ENCODE assay signal across 4 fruit fly cellular contexts in the genomic region with DNA sequence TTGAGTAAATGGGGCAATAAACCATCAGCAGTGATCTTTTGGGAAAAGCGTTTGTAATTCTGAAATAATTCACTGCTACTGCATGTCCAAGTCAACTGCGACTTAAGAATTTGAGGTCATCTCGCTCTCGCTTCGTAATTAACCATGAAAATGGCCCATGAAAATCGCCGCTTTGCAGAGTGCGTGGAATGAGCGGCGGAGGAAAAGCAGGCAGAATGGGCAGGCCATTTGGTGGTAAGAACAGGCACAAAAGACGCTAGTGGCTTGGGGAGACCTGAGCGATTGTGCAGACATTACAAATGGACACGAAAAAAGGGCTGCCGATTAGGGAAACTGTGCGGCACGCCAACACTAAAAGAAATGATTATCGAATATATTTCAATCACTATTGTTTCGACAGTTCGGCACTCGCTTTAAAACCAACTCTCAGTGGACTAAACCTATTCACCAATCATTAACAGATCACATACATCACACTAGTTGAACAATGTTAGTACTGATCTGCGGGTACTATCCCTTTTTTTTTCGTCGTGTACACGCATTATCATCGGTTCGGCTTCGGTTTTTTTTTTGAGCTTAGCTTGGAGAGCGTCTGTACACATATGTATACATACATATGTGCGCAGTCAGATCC.
TF ChIP-seq lines count a peak whose summit lies in the region.

No protein-coding gene starts in this region.

- no peak for TF ChIP-seq CTCF in whole organism, embryonic (GFP tag; optimal IDR thresholded peaks at IDR 0.05; lab: Kevin White, UChicago)

TF ChIP-seq in whole organism, embryonic, 481 proteins besides CTCF, POLR2A, EP300 and RAD21 (continues in another document):
- TF ChIP-seq Hmx (GFP tag; optimal IDR thresholded peaks at IDR 0.05; lab: Kevin White, UChicago) (no peak), CG8388 (GFP tag; optimal IDR thresholded peaks at IDR 0.05; lab: Kevin White, UChicago) (peak; percentile 55), CG10209 (GFP tag; optimal IDR thresholded peaks at IDR 0.05; lab: Kevin White, UChicago) (peak; percentile 12), Spps (tag; optimal IDR thresholded peaks at IDR 0.05; lab: Kevin White, UChicago) (peak; percentile 15), ems (GFP tag; optimal IDR thresholded peaks at IDR 0.05; lab: Kevin White, UChicago) (peak; percentile 28), CG15601 (tag; optimal IDR thresholded peaks at IDR 0.05; lab: Kevin White, UChicago) (peak; percentile 14), CG10267 (tag; optimal IDR thresholded peaks at IDR 0.05; lab: Kevin White, UChicago) (peak; percentile 48), fd96Cb (tag; optimal IDR thresholded peaks at IDR 0.05; lab: Kevin White, UChicago) (peak; percentile 41), tgo (GFP tag; IDR thresholded peaks at IDR 0.05; lab: Robert Waterston, UW) (no peak), CG33213 (GFP tag; optimal IDR thresholded peaks at IDR 0.05; lab: Kevin White, UChicago) (peak; percentile 8), tap (tag; optimal IDR thresholded peaks at IDR 0.05; lab: Kevin White, UChicago) (no peak), bsh (GFP tag; optimal IDR thresholded peaks at IDR 0.05; lab: Kevin White, UChicago) (peak in 1 of 2 experiments; percentile 68), CG2678 (tag; optimal IDR thresholded peaks at IDR 0.05; lab: Kevin White, UChicago) (peak; percentile 38), Jarid2 (GFP tag; optimal IDR thresholded peaks at IDR 0.05; lab: Kevin White, UChicago) (peak; percentile 18), HLH54F (GFP tag; optimal IDR thresholded peaks at IDR 0.05; lab: Kevin White, UChicago) (no peak), ind (GFP tag; optimal IDR thresholded peaks at IDR 0.05; lab: Kevin White, UChicago) (peak; percentile 33), dysf (GFP tag; IDR thresholded peaks at IDR 0.05; lab: Robert Waterston, UW) (peak; percentile 34; the same call in 1 of the 3 replicates), Antp (GFP tag; optimal IDR thresholded peaks at IDR 0.05; lab: Kevin White, UChicago) (peak; percentile 30), Xbp1 (GFP tag; optimal IDR thresholded peaks at IDR 0.05; lab: Kevin White, UChicago) (peak; percentile 52), Elba2 (GFP tag; optimal IDR thresholded peaks at IDR 0.05; lab: Kevin White, UChicago) (no peak)

TF ChIP-seq in whole organism, prepupa, 60 proteins besides CTCF, POLR2A, EP300 and RAD21 (continues in another document):
- TF ChIP-seq CG6792 (GFP tag; optimal IDR thresholded peaks at IDR 0.05; lab: Kevin White, UChicago), result peak; percentile 3
- TF ChIP-seq dsx (GFP tag; optimal IDR thresholded peaks at IDR 0.05; lab: Kevin White, UChicago; ENCODE audit: poor library complexity, severe bottlenecking), result no peak
- no peak for TF ChIP-seq CG34406 (GFP tag; optimal IDR thresholded peaks at IDR 0.05; lab: Kevin White, UChicago)
- TF ChIP-seq net (GFP tag; optimal IDR thresholded peaks at IDR 0.05; lab: Kevin White, UChicago), result no peak
- TF ChIP-seq CG10631 (GFP tag; optimal IDR thresholded peaks at IDR 0.05; lab: Kevin White, UChicago), result peak; percentile 10
- TF ChIP-seq CG10669 (GFP tag; optimal IDR thresholded peaks at IDR 0.05; lab: Kevin White, UChicago), result peak; percentile 7
- TF ChIP-seq CG7368 (GFP tag; optimal IDR thresholded peaks at IDR 0.05; lab: Kevin White, UChicago), result no peak
- TF ChIP-seq CG16779 (tag; optimal IDR thresholded peaks at IDR 0.05; lab: Kevin White, UChicago), result no peak
- peak; percentile 19 for TF ChIP-seq CG3919 (GFP tag; optimal IDR thresholded peaks at IDR 0.05; lab: Kevin White, UChicago)
- TF ChIP-seq esn (GFP tag; optimal IDR thresholded peaks at IDR 0.05; lab: Kevin White, UChicago), result peak; percentile 18
- peak; percentile 13 for TF ChIP-seq Met (GFP tag; optimal IDR thresholded peaks at IDR 0.05; lab: Kevin White, UChicago)
- no peak for TF ChIP-seq CG11762 (GFP tag; optimal IDR thresholded peaks at IDR 0.05; lab: Kevin White, UChicago; ENCODE audit: insufficient read depth)
- TF ChIP-seq Sox15 (GFP tag; optimal IDR thresholded peaks at IDR 0.05; lab: Kevin White, UChicago), result no peak
- 0 out of 3 replicates have a peak, but pooled peaks have one; percentile 31 for TF ChIP-seq CG6163 (GFP tag; IDR thresholded peaks at IDR 0.05; lab: Robert Waterston, UW)
- no peak for TF ChIP-seq Smox (GFP tag; optimal IDR thresholded peaks at IDR 0.05; lab: Kevin White, UChicago)
- TF ChIP-seq Eip75B (GFP tag; optimal IDR thresholded peaks at IDR 0.05; lab: Kevin White, UChicago), result peak; percentile 0
- TF ChIP-seq OdsH (GFP tag; optimal IDR thresholded peaks at IDR 0.05; lab: Kevin White, UChicago), result no peak
- peak; percentile 8 for TF ChIP-seq CG1621 (tag; optimal IDR thresholded peaks at IDR 0.05; lab: Kevin White, UChicago)
- no peak for TF ChIP-seq eg (GFP tag; IDR thresholded peaks at IDR 0.05; lab: Robert Waterston, UW)
- peak; percentile 2 for TF ChIP-seq acj6 (GFP tag; optimal IDR thresholded peaks at IDR 0.05; lab: Kevin White, UChicago)
- peak; percentile 3 for TF ChIP-seq Ets96B (tag; optimal IDR thresholded peaks at IDR 0.05; lab: Kevin White, UChicago)

TF ChIP-seq in whole organism, pupa, 21 proteins besides CTCF, POLR2A, EP300 and RAD21:
- TF ChIP-seq D1 (tag; optimal IDR thresholded peaks at IDR 0.05; lab: Kevin White, UChicago), result no peak
- no peak for TF ChIP-seq CG10348 (GFP tag; IDR thresholded peaks at IDR 0.05; lab: Robert Waterston, UW)
- TF ChIP-seq fd96Ca (GFP tag; IDR thresholded peaks at IDR 0.05; lab: Robert Waterston, UW), result no peak
- TF ChIP-seq CG14655 (GFP tag; optimal IDR thresholded peaks at IDR 0.05; lab: Kevin White, UChicago), result peak; percentile 9
- no peak for TF ChIP-seq Pif1A (GFP tag; optimal IDR thresholded peaks at IDR 0.05; lab: Kevin White, UChicago)
- TF ChIP-seq EcR (GFP tag; optimal IDR thresholded peaks at IDR 0.05; lab: Kevin White, UChicago), result no peak
- no peak for TF ChIP-seq CG12605 (GFP tag; IDR thresholded peaks at IDR 0.05; lab: Robert Waterston, UW)
- peak; percentile 28 for TF ChIP-seq CG8159 (tag; optimal IDR thresholded peaks at IDR 0.05; lab: Kevin White, UChicago)
- no peak for TF ChIP-seq Ets98B (GFP tag; IDR thresholded peaks at IDR 0.05; lab: Robert Waterston, UW)
- TF ChIP-seq CG13204 (GFP tag; optimal IDR thresholded peaks at IDR 0.05; lab: Kevin White, UChicago), result no peak
- no peak for TF ChIP-seq CG15710 (tag; optimal IDR thresholded peaks at IDR 0.05; lab: Kevin White, UChicago)
- no peak for TF ChIP-seq Snoo (tag; optimal IDR thresholded peaks at IDR 0.05; lab: Kevin White, UChicago)
- TF ChIP-seq CG9948 (tag; optimal IDR thresholded peaks at IDR 0.05; lab: Kevin White, UChicago), result peak; percentile 39
- TF ChIP-seq CG34367 (tag; optimal IDR thresholded peaks at IDR 0.05; lab: Kevin White, UChicago), result peak; percentile 19
- TF ChIP-seq CG32121 (GFP tag; IDR thresholded peaks at IDR 0.05; lab: Robert Waterston, UW), result no peak
- no peak for TF ChIP-seq gl (tag; optimal IDR thresholded peaks at IDR 0.05; lab: Kevin White, UChicago)
- TF ChIP-seq Pif1B (GFP tag; optimal IDR thresholded peaks at IDR 0.05; lab: Kevin White, UChicago), result no peak
- no peak for TF ChIP-seq rn (GFP tag; IDR thresholded peaks at IDR 0.05; lab: Robert Waterston, UW)
- TF ChIP-seq CG8301 (tag; optimal IDR thresholded peaks at IDR 0.05; lab: Kevin White, UChicago), result no peak
- peak; percentile 43 for TF ChIP-seq CG17806 (tag; optimal IDR thresholded peaks at IDR 0.05; lab: Kevin White, UChicago)
- TF ChIP-seq CG4496 (GFP tag; IDR thresholded peaks at IDR 0.05; lab: Robert Waterston, UW), result no peak

TF ChIP-seq in whole organism, wandering third instar larva, 38 proteins besides CTCF, POLR2A, EP300 and RAD21:
- TF ChIP-seq dmrt93B (GFP tag; optimal IDR thresholded peaks at IDR 0.05; lab: Kevin White, UChicago) (no peak), CrebA (GFP tag; optimal IDR thresholded peaks at IDR 0.05; lab: Kevin White, UChicago; ENCODE audit: borderline replicate concordance) (no peak), fru (GFP tag; optimal IDR thresholded peaks at IDR 0.05; lab: Kevin White, UChicago) (peak; percentile 34), CG9705 (GFP tag; optimal IDR thresholded peaks at IDR 0.05; lab: Kevin White, UChicago) (no peak), Vsx2 (GFP tag; optimal IDR thresholded peaks at IDR 0.05; lab: Kevin White, UChicago; ENCODE audit: partially characterized antibody) (no peak)

Comparison
In these comparisons a context has a peak if more than half of its experiments do, and no peak if none do; other contexts are left out.
1. Of the 7 proteins assayed by ChIP-seq in both whole organism, embryonic and whole organism, prepupa: peak only in whole organism, embryonic: Blimp-1, Gug and Sox102F; only in whole organism, prepupa: Hr39; in both: none; in neither: 3.